Worm (Caenorhabditis elegans) whole organism, young adult: ENCODE results near the gene uig-1.

Source experiments
- C17E4.6 ChIP-seq: fragments of 200-800 bp; sonication (Bioruptor generic); IDR thresholded peaks from 2 replicates; pipeline ENCODE4 v1.3.6; 2022; ENCODE audit warnings: missing genetic modification reagents, missing genetic modification characterization, missing compliant biosample characterization
- D2030.7 ChIP-seq: fragments of 200-800 bp; sonication (Bioruptor generic); IDR thresholded peaks from 2 replicates; pipeline ENCODE4 v1.3.6; 2022; ENCODE audit warnings: missing genetic modification reagents, missing genetic modification characterization, missing compliant biosample characterization
- F33H1.4 ChIP-seq: fragments of 200-800 bp; sonication (Bioruptor generic); IDR thresholded peaks from 2 replicates; pipeline ENCODE4 v1.3.6; 2022; ENCODE audit warnings: missing genetic modification reagents, missing genetic modification characterization, missing compliant biosample characterization
- F49E8.2 ChIP-seq: sonication (generic microtip); optimal IDR thresholded peaks from 3 replicates; lab custom pipeline; 2017; ENCODE audit warnings: missing genetic modification characterization, mild to moderate bottlenecking, missing compliant biosample characterization, antibody characterized with exemption, moderate library complexity; ENCODE audit not compliant: insufficient read depth
- F57A8.1 ChIP-seq: fragments of 200-800 bp; sonication (Bioruptor generic); optimal IDR thresholded peaks from 2 replicates; lab custom pipeline; 2018; ENCODE audit warnings: mild to moderate bottlenecking, missing genetic modification characterization, moderate library complexity, missing compliant biosample characterization
- K11D2.4 ChIP-seq: fragments of 200-800 bp; sonication (Bioruptor generic); IDR thresholded peaks from 2 replicates; pipeline ENCODE4 v1.3.6; 2022; ENCODE audit warnings: missing genetic modification reagents, missing genetic modification characterization, missing compliant biosample characterization
- K12H6.12 ChIP-seq: fragments of 200-800 bp; sonication (Bioruptor generic); optimal IDR thresholded peaks from 2 replicates; lab custom pipeline; 2018; ENCODE audit warnings: mild to moderate bottlenecking, missing genetic modification characterization, missing compliant biosample characterization
- Y53F4B.3 ChIP-seq: fragments of 200-800 bp; sonication (Bioruptor generic); IDR thresholded peaks from 2 replicates; pipeline ENCODE4 v1.3.6; 2022; ENCODE audit warnings: missing genetic modification reagents, missing genetic modification characterization, missing compliant biosample characterization
- Y95B8A.8 ChIP-seq: fragments of 200-800 bp; sonication (Bioruptor generic); IDR thresholded peaks from 2 replicates; pipeline ENCODE4 v1.3.6; 2022; ENCODE audit warnings: missing genetic modification reagents, missing genetic modification characterization, missing compliant biosample characterization
- aptf-3 ChIP-seq: fragments of 200-800 bp; sonication (Bioruptor generic); IDR thresholded peaks from 2 replicates; pipeline ENCODE4 v1.3.6; 2022; ENCODE audit warnings: missing genetic modification characterization, missing compliant biosample characterization
- attf-6 ChIP-seq: fragments of 200-800 bp; sonication (Bioruptor generic); IDR thresholded peaks from 2 replicates; pipeline ENCODE4 v1.3.6; 2022; ENCODE audit warnings: missing genetic modification reagents, missing genetic modification characterization, missing compliant biosample characterization
- bed-2 ChIP-seq: fragments of 200-800 bp; sonication (Bioruptor generic); IDR thresholded peaks from 2 replicates; pipeline ENCODE4 v1.3.6; 2022; ENCODE audit warnings: missing genetic modification reagents, missing genetic modification characterization, missing compliant biosample characterization
- cebp-2 ChIP-seq: fragments of 200-800 bp; sonication (Bioruptor generic); IDR thresholded peaks from 2 replicates; pipeline ENCODE4 v1.3.6; 2022; ENCODE audit warnings: missing genetic modification characterization, missing compliant biosample characterization
- ceh-40 ChIP-seq: fragments of 200-800 bp; sonication (Bioruptor generic); IDR thresholded peaks from 2 replicates; pipeline ENCODE4 v1.3.6; 2022; ENCODE audit warnings: missing genetic modification characterization, missing compliant biosample characterization
- ceh-58 ChIP-seq: fragments of 200-800 bp; sonication (Bioruptor generic); IDR thresholded peaks from 2 replicates; pipeline ENCODE4 v1.3.6; 2022; ENCODE audit warnings: missing genetic modification characterization, missing compliant biosample characterization
- ceh-91 ChIP-seq: fragments of 200-800 bp; sonication (Bioruptor generic); IDR thresholded peaks from 2 replicates; pipeline ENCODE4 v1.3.6; 2022; ENCODE audit warnings: missing genetic modification reagents, missing genetic modification characterization, missing compliant biosample characterization
- dox-1 ChIP-seq: fragments of 200-800 bp; sonication (Bioruptor generic); IDR thresholded peaks from 2 replicates; pipeline ENCODE4 v1.3.6; 2022; ENCODE audit warnings: missing genetic modification reagents, missing genetic modification characterization, missing compliant biosample characterization
- dpff-1 ChIP-seq: sonication (generic microtip); optimal IDR thresholded peaks from 2 replicates; lab custom pipeline; 2017; ENCODE audit warnings: mild to moderate bottlenecking, missing genetic modification characterization, missing compliant biosample characterization
- egl-18 ChIP-seq: fragments of 200-800 bp; sonication (Bioruptor generic); IDR thresholded peaks from 2 replicates; pipeline ENCODE4 v1.3.6; 2022; ENCODE audit warnings: missing genetic modification reagents, missing genetic modification characterization, missing compliant biosample characterization
- egl-44 ChIP-seq: fragments of 200-800 bp; sonication (Bioruptor generic); IDR thresholded peaks from 2 replicates; pipeline ENCODE4 v1.3.6; 2022; ENCODE audit warnings: missing genetic modification reagents, missing genetic modification characterization, missing compliant biosample characterization
- ekl-4 ChIP-seq: fragments of 200-800 bp; sonication (Bioruptor generic); IDR thresholded peaks from 2 replicates; pipeline ENCODE4 v1.3.6; 2022; ENCODE audit warnings: missing genetic modification reagents, missing genetic modification characterization, missing compliant biosample characterization
- fkh-3 ChIP-seq: sonication (generic microtip); optimal IDR thresholded peaks from 2 replicates; lab custom pipeline; 2016; ENCODE audit warnings: mild to moderate bottlenecking, missing genetic modification characterization, missing compliant biosample characterization
- hlh-26 ChIP-seq: fragments of 200-800 bp; sonication (Bioruptor generic); conservative IDR thresholded peaks from 2 replicates; pipeline ENCODE4 v1.3.6; 2022; ENCODE audit warnings: missing genetic modification reagents, missing genetic modification characterization, missing compliant biosample characterization
- hmg-1.2 ChIP-seq: fragments of 200-800 bp; sonication (Bioruptor generic); IDR thresholded peaks from 2 replicates; pipeline ENCODE4 v1.3.6; 2022; ENCODE audit warnings: missing genetic modification reagents, missing genetic modification characterization, missing compliant biosample characterization
- hsf-1 ChIP-seq: fragments of 200-800 bp; sonication (Bioruptor generic); IDR thresholded peaks from 2 replicates; pipeline ENCODE4 v1.3.6; 2022; ENCODE audit warnings: missing genetic modification reagents, missing genetic modification characterization, missing compliant biosample characterization
- lin-26 ChIP-seq: fragments of 200-800 bp; sonication (Bioruptor generic); IDR thresholded peaks from 2 replicates; pipeline ENCODE4 v1.3.6; 2022; ENCODE audit warnings: missing genetic modification reagents, missing genetic modification characterization, missing compliant biosample characterization
- madf-3 ChIP-seq: fragments of 200-800 bp; sonication (Bioruptor generic); IDR thresholded peaks from 2 replicates; pipeline ENCODE4 v1.3.6; 2022; ENCODE audit warnings: missing genetic modification reagents, missing genetic modification characterization, missing compliant biosample characterization
- madf-6 ChIP-seq: fragments of 200-800 bp; sonication (Bioruptor generic); IDR thresholded peaks from 2 replicates; pipeline ENCODE4 v1.3.6; 2022; ENCODE audit warnings: missing genetic modification reagents, missing genetic modification characterization, missing compliant biosample characterization
- madf-8 ChIP-seq: fragments of 200-800 bp; sonication (Bioruptor generic); conservative IDR thresholded peaks from 2 replicates; pipeline ENCODE4 v1.3.6; 2022; ENCODE audit warnings: missing genetic modification reagents, missing genetic modification characterization, missing compliant biosample characterization
- mxl-1 ChIP-seq: sonication (generic microtip); optimal IDR thresholded peaks from 2 replicates; lab custom pipeline; 2016; ENCODE audit warnings: missing genetic modification characterization, missing compliant biosample characterization
- nfya-2 ChIP-seq: fragments of 200-800 bp; sonication (Bioruptor generic); IDR thresholded peaks from 2 replicates; pipeline ENCODE4 v1.3.6; 2022; ENCODE audit warnings: missing genetic modification reagents, missing genetic modification characterization, missing compliant biosample characterization
- nhr-27 ChIP-seq: fragments of 200-800 bp; sonication (Bioruptor generic); optimal IDR thresholded peaks from 2 replicates; lab custom pipeline; 2018; ENCODE audit warnings: mild to moderate bottlenecking, missing genetic modification characterization, moderate library complexity, missing compliant biosample characterization
- pbrm-1 ChIP-seq: fragments of 200-800 bp; sonication (Bioruptor generic); IDR thresholded peaks from 2 replicates; pipeline ENCODE4 v1.3.6; 2022; ENCODE audit warnings: missing genetic modification reagents, missing genetic modification characterization, missing compliant biosample characterization
- rcor-1 ChIP-seq: fragments of 200-800 bp; sonication (Bioruptor generic); IDR thresholded peaks from 2 replicates; pipeline ENCODE4 v1.3.6; 2022; ENCODE audit warnings: missing genetic modification reagents, missing genetic modification characterization, missing compliant biosample characterization
- snpc-1.1 ChIP-seq: sonication (generic microtip); optimal IDR thresholded peaks from 2 replicates; lab custom pipeline; 2017; ENCODE audit warnings: missing genetic modification characterization, mild to moderate bottlenecking, missing compliant biosample characterization, antibody characterized with exemption, moderate library complexity, missing genotype, missing genetic modification reagents; ENCODE audit not compliant: insufficient read depth
- xnd-1 ChIP-seq: sonication (generic microtip); optimal IDR thresholded peaks from 2 replicates; lab custom pipeline; 2016; ENCODE audit warnings: missing genotype, missing genetic modification reagents, missing genetic modification characterization, missing compliant biosample characterization
- zim-3 ChIP-seq: sonication (generic microtip); optimal IDR thresholded peaks from 2 replicates; lab custom pipeline; 2017; ENCODE audit warnings: mild to moderate bottlenecking, missing genetic modification characterization, moderate library complexity, missing compliant biosample characterization
- ztf-25 ChIP-seq: fragments of 200-800 bp; sonication (Bioruptor generic); IDR thresholded peaks from 2 replicates; pipeline ENCODE4 v1.3.6; 2022; ENCODE audit warnings: missing genetic modification reagents, missing genetic modification characterization, missing compliant biosample characterization

Gene uig-1

ce11 chrV:13239720-13240119 lies 56.1 kb downstream of the uig-1 start:
- TF ChIP-seq lin-26 (peak; percentile 98), C17E4.6 (GFP tag; lab: Robert Waterston, UW) (0 out of 2 replicates have a peak, but pooled peaks have one; percentile 15), nfya-2 (GFP tag; lab: Robert Waterston, UW) (0 out of 2 replicates have a peak, but pooled peaks have one; percentile 30), egl-44 (GFP tag; lab: Robert Waterston, UW) (peak; percentile 92), rcor-1 (GFP tag; lab: Robert Waterston, UW) (peak; percentile 84), hsf-1 (GFP tag; lab: Robert Waterston, UW) (peak; percentile 63), ztf-25 (GFP tag; lab: Robert Waterston, UW) (peak; percentile 76; the same call in 1 of the 2 replicates), bed-2 (GFP tag; lab: Robert Waterston, UW) (0 out of 2 replicates have a peak, but pooled peaks have one; percentile 10), madf-3 (peak; percentile 51; the same call in 1 of the 2 replicates), egl-18 (GFP tag; lab: Robert Waterston, UW) (peak; percentile 57; the same call in 1 of the 2 replicates), D2030.7 (GFP tag; lab: Robert Waterston, UW) (peak; percentile 66), madf-6 (GFP tag; lab: Robert Waterston, UW) (peak; percentile 83), ceh-91 (peak; percentile 38; the same call in 1 of the 2 replicates), madf-8 (0 out of 2 replicates have a peak, but pooled peaks have one; percentile 32), ceh-58 (GFP tag; lab: Robert Waterston, UW) (0 out of 2 replicates have a peak, but pooled peaks have one; percentile 88), aptf-3 (GFP tag; lab: Robert Waterston, UW) (peak; percentile 88; the same call in 1 of the 2 replicates), pbrm-1 (GFP tag; lab: Robert Waterston, UW) (peak; percentile 55), F33H1.4 (GFP tag; lab: Robert Waterston, UW) (peak; percentile 44; the same call in 1 of the 2 replicates), ekl-4 (peak; percentile 83), hmg-1.2 (GFP tag; lab: Robert Waterston, UW) (peak; percentile 51), attf-6 (GFP tag; lab: Robert Waterston, UW) (peak; percentile 67), ceh-40 (GFP tag; lab: Robert Waterston, UW) (peak; percentile 82; the same call in 1 of the 2 replicates), Y95B8A.8 (GFP tag; lab: Robert Waterston, UW) (0 out of 2 replicates have a peak, but pooled peaks have one; percentile 38), cebp-2 (GFP tag; lab: Robert Waterston, UW) (peak; percentile 83; the same call in 1 of the 2 replicates)
- TF ChIP-seq, all 124 proteins: peak for 24; not testable (repeated sequence) for 100

- TF ChIP-seq nhr-27 (tag; lab: Kevin White, UChicago) (no peak), zim-3 (no peak), C17E4.6 (GFP tag; lab: Robert Waterston, UW) (no peak), F49E8.2 (no peak), snpc-1.1 (tag; lab: Kevin White, UChicago) (no peak), F57A8.1 (no peak), ztf-25 (GFP tag; lab: Robert Waterston, UW) (no peak), fkh-3 (tag; lab: Kevin White, UChicago) (no peak), hlh-26 (GFP tag; lab: Robert Waterston, UW) (no peak), dpff-1 (tag; lab: Kevin White, UChicago) (no peak), xnd-1 (tag; lab: Kevin White, UChicago) (no peak), mxl-1 (tag; lab: Kevin White, UChicago) (no peak), K12H6.12 (tag; lab: Kevin White, UChicago) (no peak), dox-1 (GFP tag; lab: Robert Waterston, UW) (no peak), K11D2.4 (no peak), Y53F4B.3 (GFP tag; lab: Robert Waterston, UW) (no peak)
- TF ChIP-seq, all 124 proteins: peak for 0
Observed at ce11 chrV:13236507-13236906, 59.3 kb downstream of the uig-1 start, which contains the start of gene dmd-10. Gene dmd-10 (minus strand): TSS chrV:13236607.
